Worm (Caenorhabditis elegans): Measurements from ENCODE around the gene cogc-6.

cogc-6 gene

ce11 chrV:8268902-8269301, 47.8 kb upstream of the cogc-6 start, which contains the start of the genes asp-6 and asp-12:
Gene asp-6, minus strand, starts transcription at chrV:8268937.
Gene asp-12, plus strand, starts transcription at chrV:8269210.
- TF ChIP-seq lin-38 (GFP tag; IDR thresholded peaks at IDR 0.05) (no peak), unc-62 (GFP tag; optimal IDR thresholded peaks at IDR 0.05 in 1 of 2) (peak in 1 of 2 experiments; percentile 12), unc-62 (tag; optimal IDR thresholded peaks at IDR 0.05) (no peak), Y5F2A.4 (GFP tag; optimal IDR thresholded peaks at IDR 0.05) (no peak), lin-15B (tag; optimal IDR thresholded peaks at IDR 0.05) (no peak), fkh-10 (GFP tag; optimal IDR thresholded peaks at IDR 0.05) (no peak), arid-1 (GFP tag; conservative IDR thresholded peaks at IDR 0.05) (no peak), spr-1 (tag; optimal IDR thresholded peaks at IDR 0.05) (no peak), mes-2 (tag; optimal IDR thresholded peaks at IDR 0.05; ENCODE audit: poor library complexity, severe bottlenecking) (peak; percentile 28), saeg-2 (GFP tag; IDR thresholded peaks at IDR 0.05) (no peak), nhr-25 (tag; optimal IDR thresholded peaks at IDR 0.05; ENCODE audit: borderline replicate concordance, insufficient read depth) (no peak), ama-1 (optimal IDR thresholded peaks at IDR 0.05) (no peak), ces-1 (GFP tag; optimal IDR thresholded peaks at IDR 0.05) (no peak), gei-8 (GFP tag; optimal IDR thresholded peaks at IDR 0.05) (no peak), sdz-12 (GFP tag; optimal IDR thresholded peaks at IDR 0.05) (no peak), egl-43 (GFP tag; IDR thresholded peaks at IDR 0.05) (no peak), ceh-82 (tag; optimal IDR thresholded peaks at IDR 0.05) (no peak), pha-4 (GFP tag; IDR thresholded peaks at IDR 0.05) (no peak), pha-4 (tag; optimal IDR thresholded peaks at IDR 0.05) (no peak), ceh-28 (tag; optimal IDR thresholded peaks at IDR 0.05) (no peak), nhr-41 (GFP tag; IDR thresholded peaks at IDR 0.05) (no peak), nhr-111 (GFP tag; optimal IDR thresholded peaks at IDR 0.05) (no peak), Y105C5A.15 (GFP tag; IDR thresholded peaks at IDR 0.05) (no peak), hmg-1.1 (GFP tag; IDR thresholded peaks at IDR 0.05) (no peak), dpl-1 (GFP tag; optimal IDR thresholded peaks at IDR 0.05) (no peak), lin-29 (GFP tag; IDR thresholded peaks at IDR 0.05) (no peak), D1046.2 (GFP tag; IDR thresholded peaks at IDR 0.05) (no peak), ztf-11 (tag; optimal IDR thresholded peaks at IDR 0.05) (no peak), hlh-30 (tag; optimal IDR thresholded peaks at IDR 0.05; ENCODE audit: insufficient read depth) (no peak), lir-3 (tag; optimal IDR thresholded peaks at IDR 0.05) (no peak), R02D3.7 (tag; optimal IDR thresholded peaks at IDR 0.05) (no peak), pqm-1 (tag; optimal IDR thresholded peaks at IDR 0.05) (peak; percentile 59), daf-16 (GFP tag; optimal IDR thresholded peaks at IDR 0.05) (no peak), daf-16 (tag; optimal IDR thresholded peaks at IDR 0.05) (peak; percentile 64), aly-2 (tag; optimal IDR thresholded peaks at IDR 0.05) (no peak), rbr-2 (tag; optimal IDR thresholded peaks at IDR 0.05) (no peak), F37D6.2 (tag; optimal IDR thresholded peaks at IDR 0.05) (no peak), attf-4 (tag; optimal IDR thresholded peaks at IDR 0.05) (no peak), skn-1 (tag; optimal IDR thresholded peaks at IDR 0.05) (no peak), madf-9 (GFP tag; conservative IDR thresholded peaks at IDR 0.05) (no peak), daf-12 (tag; optimal IDR thresholded peaks at IDR 0.05) (no peak), jun-1 (tag; optimal IDR thresholded peaks at IDR 0.05) (no peak), aha-1 (tag) (no peak), F10B5.3 (tag; optimal IDR thresholded peaks at IDR 0.05) (no peak), ZK546.5 (tag; optimal IDR thresholded peaks at IDR 0.05) (no peak), nhr-48 (tag; optimal IDR thresholded peaks at IDR 0.05) (peak; percentile 29), nhr-237 (tag; optimal IDR thresholded peaks at IDR 0.05) (no peak), mxl-3 (GFP tag; optimal IDR thresholded peaks at IDR 0.05) (no peak), dmd-8 (GFP tag; IDR thresholded peaks at IDR 0.05) (no peak), snpc-1.2 (GFP tag; IDR thresholded peaks at IDR 0.05) (no peak), daf-19 (GFP tag; conservative IDR thresholded peaks at IDR 0.05) (no peak), mep-1 (tag; optimal IDR thresholded peaks at IDR 0.05) (no peak), snpc-4 (tag; optimal IDR thresholded peaks at IDR 0.05) (no peak), ceh-32 (tag; optimal IDR thresholded peaks at IDR 0.05; ENCODE audit: poor library complexity) (no peak)

Data from whole organism, L4 larva.